Worm (Caenorhabditis elegans): ENCODE results near the gene K04H4.5.
A peak's percentile ranks its signal among the peaks of the same experiment; 100 is the strongest.

Gene K04H4.5

DNA sequence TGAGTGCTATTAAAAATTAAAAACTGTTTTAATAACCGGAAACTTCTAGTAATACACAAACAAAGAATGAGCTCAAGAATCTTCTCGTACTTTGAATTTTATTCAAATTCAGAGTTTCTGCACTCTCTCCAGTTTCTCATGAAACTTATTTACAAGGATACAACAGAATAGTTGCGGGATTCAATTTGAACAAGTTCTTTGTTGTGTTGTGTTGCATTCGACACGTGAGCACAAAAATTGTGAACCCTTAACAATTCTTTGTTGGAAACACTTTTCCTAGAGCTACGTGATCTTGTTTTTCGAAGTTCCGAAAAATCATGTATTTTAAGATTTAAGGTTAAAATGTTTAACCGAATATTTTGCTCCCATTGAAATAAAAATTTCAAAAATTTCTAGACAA lies 14.6 kb downstream of the K04H4.5 start:
- no peak for TF ChIP-seq elt-1 (tag; optimal IDR thresholded peaks at IDR 0.05)
- TF ChIP-seq fkh-10 (GFP tag; optimal IDR thresholded peaks at IDR 0.05), result peak; percentile 80

DNA sequence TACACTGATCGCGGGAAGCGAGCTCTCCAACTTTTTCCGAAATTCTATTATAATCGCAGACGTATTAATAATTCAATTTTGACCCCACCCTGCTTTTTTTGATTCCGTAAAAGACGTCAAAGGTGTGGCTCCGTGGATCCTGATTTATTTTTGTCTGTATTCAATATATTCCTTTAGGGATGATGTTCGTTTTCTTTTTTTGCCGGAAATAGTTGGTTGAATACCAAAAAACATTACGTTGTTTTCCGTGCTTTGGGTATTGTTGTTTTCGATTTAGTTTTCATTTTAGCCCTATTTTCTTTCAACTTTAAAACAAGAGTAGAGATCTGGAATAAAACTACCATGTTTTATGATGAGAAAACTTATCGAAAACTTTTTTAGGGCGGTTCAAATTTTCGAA lies 17.5 kb downstream of the K04H4.5 start:
- TF ChIP-seq unc-62 (GFP tag; optimal IDR thresholded peaks at IDR 0.05) (no peak), unc-39 (tag; optimal IDR thresholded peaks at IDR 0.05) (no peak), fos-1 (tag; optimal IDR thresholded peaks at IDR 0.05) (no peak), nhr-25 (tag; optimal IDR thresholded peaks at IDR 0.05) (no peak), nhr-23 (tag; optimal IDR thresholded peaks at IDR 0.05) (no peak), ceh-9 (tag; optimal IDR thresholded peaks at IDR 0.05) (no peak), egl-27 (tag; optimal IDR thresholded peaks at IDR 0.05) (no peak), lsy-12 (tag; optimal IDR thresholded peaks at IDR 0.05) (no peak), fkh-10 (GFP tag; optimal IDR thresholded peaks at IDR 0.05) (no peak), tbx-2 (tag; optimal IDR thresholded peaks at IDR 0.05) (no peak), nhr-28 (tag; optimal IDR thresholded peaks at IDR 0.05) (no peak), hmg-11 (tag; optimal IDR thresholded peaks at IDR 0.05) (no peak)

DNA sequence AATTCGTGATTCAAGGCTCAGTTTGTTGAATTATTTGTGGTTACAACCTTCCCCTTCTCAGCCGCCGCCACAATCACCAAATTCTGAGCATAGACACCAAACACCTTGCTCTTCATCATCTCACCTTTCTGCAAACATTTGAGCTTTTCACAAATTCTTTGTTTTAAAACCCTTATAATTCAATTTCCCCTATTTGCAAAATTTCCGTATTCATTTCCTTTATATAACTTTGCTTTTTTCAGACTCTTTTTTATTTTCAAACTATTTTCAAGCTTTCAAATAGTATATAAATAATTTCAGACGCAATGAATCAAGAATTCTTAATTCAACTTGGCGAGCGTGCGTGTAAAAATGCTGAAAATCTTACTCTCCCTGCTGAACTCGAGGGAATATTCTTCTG lies 24.3 kb downstream of the K04H4.5 start, which contains the start of gene tkr-1:
Gene tkr-1, plus strand, starts transcription at position 301 of the 400 bp plus-strand sequence.
- TF ChIP-seq unc-39 (tag; optimal IDR thresholded peaks at IDR 0.05), result no peak
- TF ChIP-seq nhr-25 (tag; optimal IDR thresholded peaks at IDR 0.05), result no peak
- TF ChIP-seq egl-27 (tag; optimal IDR thresholded peaks at IDR 0.05), result no peak
- TF ChIP-seq nhr-43 (tag; optimal IDR thresholded peaks at IDR 0.05; ENCODE audit: poor library complexity, severe bottlenecking), result no peak
- no peak for TF ChIP-seq aly-2 (tag; optimal IDR thresholded peaks at IDR 0.05)
- no peak for TF ChIP-seq nhr-67 (tag; optimal IDR thresholded peaks at IDR 0.05)
- TF ChIP-seq skn-1 (tag; optimal IDR thresholded peaks at IDR 0.05), result no peak

DNA sequence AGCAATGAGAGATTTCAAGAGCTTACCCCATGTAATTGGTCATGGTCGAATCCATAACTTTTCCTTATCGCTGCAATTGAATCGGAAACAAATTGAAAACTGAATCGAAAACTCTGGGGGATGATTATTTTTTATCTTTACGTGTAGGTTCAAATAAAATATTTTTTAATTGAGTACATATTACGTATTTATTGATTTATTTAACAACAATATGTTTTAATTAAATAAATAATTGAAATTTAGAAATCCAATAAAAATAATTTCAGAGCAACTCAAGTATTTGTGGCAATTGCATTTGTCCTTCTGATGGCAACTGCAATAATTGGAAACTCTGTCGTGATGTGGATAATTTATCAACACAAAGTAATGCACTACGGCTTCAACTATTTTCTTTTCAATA lies 26.4 kb downstream of the K04H4.5 start, which contains the start of gene C38C10.3:
Gene C38C10.3, minus strand, starts transcription at position 101 of the 400 bp plus-strand sequence.
- TF ChIP-seq fkh-2 (tag; optimal IDR thresholded peaks at IDR 0.05) (no peak), mdl-1 (tag; optimal IDR thresholded peaks at IDR 0.05) (no peak), unc-39 (tag; optimal IDR thresholded peaks at IDR 0.05) (no peak), ztf-11 (tag; optimal IDR thresholded peaks at IDR 0.05) (no peak), jun-1 (tag; optimal IDR thresholded peaks at IDR 0.05) (no peak), aly-2 (tag; optimal IDR thresholded peaks at IDR 0.05) (no peak), nhr-25 (tag; optimal IDR thresholded peaks at IDR 0.05) (no peak), ceh-16 (tag; optimal IDR thresholded peaks at IDR 0.05) (no peak), ama-1 (optimal IDR thresholded peaks at IDR 0.05) (no peak), nhr-76 (tag; optimal IDR thresholded peaks at IDR 0.05) (no peak)

ce11 chrIII:9390007-9390406 lies 30.8 kb downstream of the K04H4.5 start, which contains the start of gene slc-17.2:
TSS of gene slc-17.2 (minus strand) at chrIII:9390107.
- TF ChIP-seq pha-4 (tag; optimal IDR thresholded peaks at IDR 0.05) (no peak), fkh-10 (GFP tag; optimal IDR thresholded peaks at IDR 0.05) (peak; percentile 7), ceh-9 (tag; optimal IDR thresholded peaks at IDR 0.05) (no peak), nhr-25 (tag; optimal IDR thresholded peaks at IDR 0.05) (no peak)

ce11 chrIII:9390924-9391323 lies 31.8 kb downstream of the K04H4.5 start:
- TF ChIP-seq nhr-25 (tag; optimal IDR thresholded peaks at IDR 0.05), result no peak
- TF ChIP-seq nhr-237 (tag; optimal IDR thresholded peaks at IDR 0.05), result no peak
- no peak for TF ChIP-seq pha-4 (tag; optimal IDR thresholded peaks at IDR 0.05)
- no peak for TF ChIP-seq elt-2 (tag; optimal IDR thresholded peaks at IDR 0.05)
- TF ChIP-seq nfya-1 (tag; optimal IDR thresholded peaks at IDR 0.05; ENCODE audit: insufficient read depth), result peak; percentile 34
- no peak for TF ChIP-seq lin-15B (tag; optimal IDR thresholded peaks at IDR 0.05)
- TF ChIP-seq nhr-11 (tag; optimal IDR thresholded peaks at IDR 0.05), result no peak
- TF ChIP-seq sea-2 (GFP tag; optimal IDR thresholded peaks at IDR 0.05), result no peak
- TF ChIP-seq mdl-1 (tag; optimal IDR thresholded peaks at IDR 0.05), result peak; percentile 2
- TF ChIP-seq lin-39 (tag; optimal IDR thresholded peaks at IDR 0.05), result peak; percentile 9
- TF ChIP-seq nhr-28 (tag; optimal IDR thresholded peaks at IDR 0.05), result no peak
- no peak for TF ChIP-seq elt-1 (tag; optimal IDR thresholded peaks at IDR 0.05)

Data from whole organism, L3 larva.